Fruit fly (Drosophila melanogaster) whole organism, wandering third instar larva: ENCODE measurements around the gene Gas41.
A peak's percentile ranks its signal among the peaks of the same experiment; 100 is the strongest.

ENCODE experiments used
- Abd-B ChIP-seq: fragments of >200 bp; optimal IDR thresholded peaks from 2 replicates; lab custom pipeline; 2017; ENCODE audit warnings: missing biosample characterization, missing genetic modification characterization
- CG32264 ChIP-seq: fragments of 200-800 bp; sonication (Bioruptor generic); optimal IDR thresholded peaks from 2 replicates; lab custom pipeline; 2016; ENCODE audit warnings: missing biosample characterization, missing genetic modification characterization
- CG9705 ChIP-seq: fragments of 200-800 bp; sonication (Bioruptor generic); optimal IDR thresholded peaks from 2 replicates; lab custom pipeline; 2018; ENCODE audit warnings: missing biosample characterization, mild to moderate bottlenecking, missing genetic modification characterization
- CrebA ChIP-seq: fragments of 200-800 bp; sonication (Bioruptor generic); optimal IDR thresholded peaks from 2 replicates; lab custom pipeline; 2016; ENCODE audit warnings: missing biosample characterization, mild to moderate bottlenecking, missing genetic modification characterization, borderline replicate concordance
- Dfd ChIP-seq: fragments of >200 bp; optimal IDR thresholded peaks from 2 replicates; lab custom pipeline; 2017; ENCODE audit warnings: missing biosample characterization, missing genetic modification characterization
- Dif ChIP-seq: fragments of 200-275, 200-300 bp; sonication (Bioruptor generic); optimal IDR thresholded peaks from 2 replicates; lab custom pipeline; 2018; ENCODE audit warnings: missing biosample characterization, missing genetic modification characterization; ENCODE audit not compliant: partially characterized antibody
- GATAd ChIP-seq: sonication (Bioruptor generic); optimal IDR thresholded peaks from 2 replicates; lab custom pipeline; 2016; ENCODE audit warnings: missing biosample characterization, missing genetic modification characterization
- HLH106 ChIP-seq: fragments of 200-800 bp; optimal IDR thresholded peaks from 3 replicates; lab custom pipeline; 2019; ENCODE audit warnings: missing biosample characterization, mild to moderate bottlenecking, missing genetic modification characterization, moderate library complexity
- Hnf4 ChIP-seq: fragments of 200-800 bp; sonication (Bioruptor generic); optimal IDR thresholded peaks from 2 replicates; lab custom pipeline; 2016; ENCODE audit warnings: missing biosample characterization, mild to moderate bottlenecking, missing genetic modification characterization
- Hr78 ChIP-seq: fragments of >200 bp; optimal IDR thresholded peaks from 2 replicates; lab custom pipeline; 2017; ENCODE audit warnings: missing biosample characterization, missing genetic modification characterization
- Hr83 ChIP-seq: fragments of 200-300 bp; sonication (Bioruptor generic); optimal IDR thresholded peaks from 2 replicates; lab custom pipeline; 2016; ENCODE audit warnings: missing biosample characterization, mild to moderate bottlenecking, missing genetic modification characterization, moderate library complexity; ENCODE audit not compliant: poor library complexity, severe bottlenecking
- Jra ChIP-seq: sonication (Bioruptor generic); optimal IDR thresholded peaks from 2 replicates; lab custom pipeline; 2016; ENCODE audit warnings: missing biosample characterization, missing genetic modification characterization
- Mio ChIP-seq: sonication (Bioruptor generic); optimal IDR thresholded peaks from 2 replicates; lab custom pipeline; 2016; ENCODE audit warnings: missing biosample characterization, missing genetic modification characterization
- Myc ChIP-seq: fragments of >200 bp; optimal IDR thresholded peaks from 2 replicates; lab custom pipeline; 2017
- N ChIP-seq: fragments of >200 bp; optimal IDR thresholded peaks from 2 replicates; lab custom pipeline; 2018; ENCODE audit warnings: missing biosample characterization, missing external identifiers, missing genetic modification characterization
- OdsH ChIP-seq: fragments of 200-800 bp; sonication (Bioruptor generic); optimal IDR thresholded peaks from 2 replicates; lab custom pipeline; 2016; ENCODE audit warnings: missing biosample characterization, mild to moderate bottlenecking, missing genetic modification characterization
- Rel ChIP-seq, 2 experiments: fragments of 200-800 bp; sonication (Bioruptor generic) in 1 of 2; optimal IDR thresholded peaks; 2 replicates in 1 of 2; 3 replicates in 1 of 2; lab custom pipeline; 2016 to 2019; ENCODE audit warnings: mild to moderate bottlenecking in 2 of 2, missing biosample characterization in 2 of 2, missing genetic modification characterization in 2 of 2, moderate library complexity in 1 of 2
- Sp1 ChIP-seq: fragments of 200-800 bp; sonication (Bioruptor generic); optimal IDR thresholded peaks from 3 replicates; lab custom pipeline; 2019; ENCODE audit warnings: missing biosample characterization, mild to moderate bottlenecking, missing genetic modification characterization, moderate library complexity
- Vsx2 ChIP-seq: fragments of 200-300, 225-300 bp; sonication (Bioruptor generic); optimal IDR thresholded peaks from 2 replicates; lab custom pipeline; 2018; ENCODE audit warnings: missing biosample characterization, missing genetic modification characterization; ENCODE audit not compliant: partially characterized antibody
- br ChIP-seq: fragments of 200-800 bp; sonication (Bioruptor generic); optimal IDR thresholded peaks from 2 replicates; lab custom pipeline; 2016; ENCODE audit warnings: missing biosample characterization, missing genetic modification characterization
- brk ChIP-seq: fragments of 200-800 bp; sonication (Bioruptor generic); optimal IDR thresholded peaks from 2 replicates; lab custom pipeline; 2016; ENCODE audit warnings: missing biosample characterization, mild to moderate bottlenecking, missing genetic modification characterization
- dl ChIP-seq, 2 experiments: fragments of 175-275, 200-275 bp in 1 of 2; fragments of 200-275 bp in 1 of 2; sonication (Bioruptor generic); optimal IDR thresholded peaks; lab custom pipeline; 2018; ENCODE audit warnings: mild to moderate bottlenecking in 2 of 2, missing biosample characterization in 2 of 2, missing genetic modification characterization in 2 of 2, moderate library complexity in 2 of 2; ENCODE audit not compliant: partially characterized antibody in 2 of 2, insufficient read depth in 1 of 2
- dmrt93B ChIP-seq: fragments of 200-800 bp; sonication (Bioruptor generic); optimal IDR thresholded peaks from 2 replicates; lab custom pipeline; 2018; ENCODE audit warnings: missing biosample characterization, mild to moderate bottlenecking, missing genetic modification characterization
- dsf ChIP-seq: sonication (Bioruptor generic); optimal IDR thresholded peaks from 2 replicates; lab custom pipeline; 2016; ENCODE audit warnings: missing biosample characterization, missing genetic modification characterization, borderline replicate concordance
- ey ChIP-seq: fragments of 200-800 bp; sonication (Bioruptor generic); optimal IDR thresholded peaks from 2 replicates; lab custom pipeline; 2016; ENCODE audit warnings: missing biosample characterization, missing genetic modification characterization
- foxo ChIP-seq, 2 experiments: fragments of 200-800 bp; sonication (Bioruptor generic); optimal IDR thresholded peaks; 2 replicates in 1 of 2; 3 replicates in 1 of 2; lab custom pipeline; 2016 to 2017; ENCODE audit warnings: missing biosample characterization in 2 of 2, missing genetic modification characterization in 2 of 2
- fru ChIP-seq: fragments of 200-800 bp; sonication (Bioruptor generic); optimal IDR thresholded peaks from 3 replicates; lab custom pipeline; 2016; ENCODE audit warnings: missing biosample characterization, mild to moderate bottlenecking, missing genetic modification characterization
- h ChIP-seq: fragments of 200-800 bp; sonication (Bioruptor generic); optimal IDR thresholded peaks from 3 replicates; lab custom pipeline; 2016; ENCODE audit warnings: missing biosample characterization, mild to moderate bottlenecking, missing genetic modification characterization
- jim ChIP-seq: fragments of 175-275, 200-325 bp; sonication (Bioruptor generic); optimal IDR thresholded peaks from 2 replicates; lab custom pipeline; 2016; ENCODE audit warnings: missing biosample characterization, mild to moderate bottlenecking, missing genetic modification characterization
- lola ChIP-seq: fragments of >200 bp; optimal IDR thresholded peaks from 2 replicates; lab custom pipeline; 2017; ENCODE audit warnings: missing biosample characterization, missing genetic modification characterization
- pan ChIP-seq: fragments of >200 bp; optimal IDR thresholded peaks from 2 replicates; lab custom pipeline; 2017
- psq ChIP-seq: fragments of 200-800 bp; sonication (Bioruptor generic); optimal IDR thresholded peaks from 3 replicates; lab custom pipeline; 2017; ENCODE audit warnings: missing biosample characterization, mild to moderate bottlenecking, missing genetic modification characterization, moderate library complexity
- rgr ChIP-seq: fragments of 200-800 bp; sonication (Bioruptor generic); optimal IDR thresholded peaks from 3 replicates; lab custom pipeline; 2016; ENCODE audit warnings: missing biosample characterization, mild to moderate bottlenecking, missing genetic modification characterization
- sage ChIP-seq: fragments of 200-800 bp; sonication (Bioruptor generic); optimal IDR thresholded peaks from 2 replicates; lab custom pipeline; 2016; ENCODE audit warnings: missing biosample characterization, mild to moderate bottlenecking, missing genetic modification characterization
- sv ChIP-seq: fragments of 200-800 bp; sonication (Bioruptor generic); optimal IDR thresholded peaks from 3 replicates; lab custom pipeline; 2016; ENCODE audit warnings: missing biosample characterization, missing genetic modification characterization
- tai ChIP-seq: sonication (Bioruptor generic); optimal IDR thresholded peaks from 2 replicates; lab custom pipeline; 2016; ENCODE audit warnings: missing biosample characterization, missing genetic modification characterization
- usp ChIP-seq: fragments of >200 bp; optimal IDR thresholded peaks from 2 replicates; lab custom pipeline; 2017; ENCODE audit warnings: missing biosample characterization, missing genetic modification characterization
- woc ChIP-seq: sonication (Bioruptor generic); optimal IDR thresholded peaks from 2 replicates; lab custom pipeline; 2016; ENCODE audit warnings: missing biosample characterization, mild to moderate bottlenecking, missing genetic modification characterization

The Gas41 gene

DNA sequence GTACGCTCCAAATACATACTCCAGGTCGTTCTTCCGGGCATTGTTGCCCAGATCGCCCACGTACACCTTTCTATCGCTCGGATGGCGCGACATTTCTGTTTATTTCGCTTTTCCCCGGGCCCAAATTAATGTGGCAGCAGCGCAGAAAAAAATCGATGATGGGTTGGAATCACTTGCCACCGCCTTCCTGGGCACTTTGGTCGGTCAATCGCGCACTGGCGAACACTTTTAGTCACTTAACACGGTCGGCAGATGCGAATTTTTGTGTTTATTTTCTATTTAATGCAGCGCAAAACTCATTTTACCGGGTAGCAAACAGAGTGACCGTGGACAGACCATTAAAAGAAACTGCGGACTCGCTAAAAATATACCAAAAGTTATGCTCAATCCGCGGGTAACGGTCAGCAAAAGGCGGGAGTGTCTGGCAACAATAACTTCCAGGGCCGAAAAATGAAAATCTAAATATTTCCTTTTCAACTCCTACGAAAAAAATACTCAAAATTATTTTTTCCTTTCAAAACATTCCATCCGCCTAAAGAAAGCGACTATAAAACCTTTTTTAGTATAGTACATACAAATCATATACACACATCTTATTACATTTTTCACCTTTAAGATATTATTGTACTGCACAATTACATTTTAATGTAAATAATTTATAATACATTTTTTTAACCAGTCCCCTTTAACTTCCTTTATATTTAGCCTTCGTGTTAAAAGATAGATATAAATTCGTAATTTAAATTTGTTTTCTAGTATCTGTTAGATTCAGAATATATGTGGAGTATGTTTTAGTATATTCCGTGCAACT is 30.0 kb downstream of the Gas41 start, which contains the start of gene x16:
x16 (minus strand) TSS at position 361 of the 811 bp plus-strand sequence.
- no peak for TF ChIP-seq dmrt93B
- no peak for TF ChIP-seq Hnf4 (GFP tag; lab: Kevin White, UChicago)
- no peak for TF ChIP-seq HLH106 (tag; lab: Kevin White, UChicago)
- peak; percentile 9 for TF ChIP-seq rgr (GFP tag; lab: Kevin White, UChicago)
- no peak for TF ChIP-seq Mio (GFP tag; lab: Kevin White, UChicago)
- TF ChIP-seq Myc (lab: Kevin White, UChicago) = peak; percentile 14
- TF ChIP-seq ey (GFP tag; lab: Kevin White, UChicago) = no peak
- TF ChIP-seq Hr83 (GFP tag; lab: Kevin White, UChicago) = no peak
- TF ChIP-seq, all 38 proteins: peak for 2

DNA sequence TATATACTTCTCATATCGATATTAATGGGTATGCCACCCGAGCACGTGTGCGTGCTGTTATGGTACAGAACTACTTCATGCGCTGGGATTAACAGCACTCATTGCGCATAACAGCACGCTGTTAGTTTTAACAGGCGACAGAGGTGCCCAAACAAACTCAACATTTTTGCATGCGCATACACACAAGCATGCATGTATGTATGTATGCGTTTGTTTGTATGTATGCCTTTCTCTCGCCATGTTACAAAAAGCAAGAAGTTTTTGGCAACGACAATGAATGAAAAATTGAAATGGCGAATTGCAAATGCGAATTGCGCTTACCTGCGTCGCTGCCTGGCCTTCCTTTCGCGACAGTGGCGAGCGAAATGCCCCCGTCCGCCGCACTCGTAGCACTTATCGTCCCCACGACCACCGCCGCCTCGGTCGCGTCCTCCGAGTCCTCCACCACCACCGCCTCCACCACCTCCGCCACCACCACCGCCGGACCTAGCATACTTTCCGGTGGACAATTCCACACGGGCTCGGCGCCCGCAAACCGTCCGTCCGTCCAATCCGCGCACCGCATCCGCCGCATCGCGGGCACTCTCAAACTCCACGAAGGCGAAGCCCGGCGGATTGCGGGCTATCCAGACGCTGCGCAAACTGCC is 30.7 kb downstream of the Gas41 start:
- peak; percentile 4 for TF ChIP-seq OdsH (GFP tag; lab: Kevin White, UChicago)
- no peak for TF ChIP-seq GATAd (GFP tag; lab: Kevin White, UChicago)
- TF ChIP-seq tai (GFP tag; lab: Kevin White, UChicago) = no peak
- peak; percentile 11 for TF ChIP-seq Myc (lab: Kevin White, UChicago)
- TF ChIP-seq CG32264 (GFP tag; lab: Kevin White, UChicago) = no peak
- TF ChIP-seq ey (GFP tag; lab: Kevin White, UChicago) = no peak
- no peak for TF ChIP-seq usp (GFP tag; lab: Kevin White, UChicago)
- TF ChIP-seq Mio (GFP tag; lab: Kevin White, UChicago) = no peak
- TF ChIP-seq CG9705 = no peak
- TF ChIP-seq woc (GFP tag; lab: Kevin White, UChicago) = peak; percentile 72
- TF ChIP-seq Dfd (GFP tag; lab: Kevin White, UChicago) = no peak
- no peak for TF ChIP-seq br (GFP tag; lab: Kevin White, UChicago)
- TF ChIP-seq Hnf4 (GFP tag; lab: Kevin White, UChicago) = no peak
- TF ChIP-seq Sp1 (GFP tag; lab: Kevin White, UChicago) = no peak
- TF ChIP-seq h = no peak

DNA sequence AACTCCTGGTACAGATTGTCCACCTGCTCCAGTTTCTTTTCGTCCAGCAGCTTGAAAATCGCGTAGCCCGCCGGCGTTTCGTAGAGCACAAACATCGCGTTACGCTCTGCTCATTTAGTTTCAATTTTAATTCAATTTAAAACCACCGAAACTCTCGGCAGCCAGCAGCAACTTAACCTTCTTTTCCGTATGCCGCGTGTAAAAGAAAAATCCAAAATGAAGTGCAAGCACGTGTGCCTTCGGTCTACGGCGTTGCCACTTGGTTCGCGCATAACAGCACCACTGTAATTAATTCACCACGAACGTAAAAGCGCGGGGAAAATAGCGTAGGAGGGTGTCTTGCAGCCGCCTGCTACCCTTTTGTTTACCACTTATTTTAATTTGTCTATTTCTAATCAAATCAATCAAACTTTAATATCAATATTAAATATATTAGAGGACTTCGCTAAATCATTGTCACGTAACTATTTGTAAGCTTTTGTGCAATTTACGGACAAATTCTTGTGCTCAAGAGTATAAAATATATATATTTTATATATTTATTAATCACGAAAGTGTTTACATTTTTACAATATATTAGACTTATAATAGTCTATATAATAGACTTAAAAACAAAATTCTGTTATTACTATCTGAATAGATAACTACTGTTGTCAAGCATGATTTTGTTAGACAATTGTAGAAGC is 31.3 kb downstream of the Gas41 start, which contains the start of gene nop5:
nop5 (minus strand) TSS at position 227 of the 686 bp plus-strand sequence.
- no peak for TF ChIP-seq rgr (GFP tag; lab: Kevin White, UChicago)
- TF ChIP-seq sv (GFP tag; lab: Kevin White, UChicago) = no peak
- TF ChIP-seq foxo (GFP tag; optimal IDR thresholded peaks at IDR 0.05; lab: Kevin White, UChicago) = no peak
- peak; percentile 69 for TF ChIP-seq psq (GFP tag; lab: Kevin White, UChicago)
- peak; percentile 55 for TF ChIP-seq woc (GFP tag; lab: Kevin White, UChicago)
- TF ChIP-seq Dif = no peak
- peak; percentile 60 for TF ChIP-seq Myc (lab: Kevin White, UChicago)
- no peak for TF ChIP-seq fru (GFP tag; lab: Kevin White, UChicago)
- peak; percentile 51 for TF ChIP-seq OdsH (GFP tag; lab: Kevin White, UChicago)
- TF ChIP-seq h = no peak
- TF ChIP-seq Abd-B (GFP tag; lab: Kevin White, UChicago) = no peak
- TF ChIP-seq dmrt93B = no peak
- no peak for TF ChIP-seq Vsx2
- no peak for TF ChIP-seq CrebA (GFP tag; lab: Kevin White, UChicago)
- TF ChIP-seq GATAd (GFP tag; lab: Kevin White, UChicago) = no peak
- peak; percentile 28 for TF ChIP-seq CG9705
- TF ChIP-seq Hr83 (GFP tag; lab: Kevin White, UChicago) = no peak
- no peak for TF ChIP-seq usp (GFP tag; lab: Kevin White, UChicago)
- no peak for TF ChIP-seq dsf (GFP tag; lab: Kevin White, UChicago)
- peak; percentile 87 for TF ChIP-seq pan
- TF ChIP-seq tai (GFP tag; lab: Kevin White, UChicago) = no peak
- TF ChIP-seq Mio (GFP tag; lab: Kevin White, UChicago) = no peak
- no peak for TF ChIP-seq br (GFP tag; lab: Kevin White, UChicago)
- no peak for TF ChIP-seq Hr78 (GFP tag; lab: Kevin White, UChicago)
- no peak for TF ChIP-seq ey (GFP tag; lab: Kevin White, UChicago)
- no peak for TF ChIP-seq dl (GFP tag; optimal IDR thresholded peaks at IDR 0.05; lab: Kevin White, UChicago; ENCODE audit: insufficient read depth in 1 of 2, partially characterized antibody in 2 of 2)
- TF ChIP-seq jim = no peak
- TF ChIP-seq Jra = no peak
- TF ChIP-seq Sp1 (GFP tag; lab: Kevin White, UChicago) = peak; percentile 80
- TF ChIP-seq Hnf4 (GFP tag; lab: Kevin White, UChicago) = no peak
- TF ChIP-seq brk (GFP tag; lab: Kevin White, UChicago) = no peak
- TF ChIP-seq Rel (GFP tag; optimal IDR thresholded peaks at IDR 0.05; lab: Kevin White, UChicago) = no peak
- TF ChIP-seq Rel (tag; optimal IDR thresholded peaks at IDR 0.05; lab: Kevin White, UChicago) = peak; percentile 24
- TF ChIP-seq CG32264 (GFP tag; lab: Kevin White, UChicago) = no peak
- peak; percentile 82 for TF ChIP-seq HLH106 (tag; lab: Kevin White, UChicago)
- no peak for TF ChIP-seq N
- no peak for TF ChIP-seq lola (GFP tag; lab: Kevin White, UChicago)
- TF ChIP-seq Dfd (GFP tag; lab: Kevin White, UChicago) = no peak
- TF ChIP-seq sage (GFP tag; lab: Kevin White, UChicago) = no peak
